Fruit fly (Drosophila melanogaster): ENCODE data around the gene sob.

DNA sequence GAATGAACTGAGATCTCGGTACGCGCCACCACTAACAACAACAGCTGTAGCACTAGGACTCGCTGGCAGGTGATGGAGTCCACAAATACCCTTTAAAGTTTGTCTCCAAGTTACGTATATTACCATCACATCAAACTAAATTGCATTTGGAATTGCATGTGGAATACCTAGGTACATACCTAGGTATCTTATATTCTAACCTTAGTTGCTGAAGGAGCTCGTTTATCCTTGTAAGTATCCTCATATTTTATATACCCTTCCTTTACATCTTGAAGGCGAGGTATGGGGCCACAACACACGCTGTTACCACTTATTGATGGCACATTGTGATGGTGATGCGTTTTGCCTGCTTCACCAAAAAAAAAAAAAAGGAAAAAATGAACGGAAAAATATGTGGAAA lies 13.2 kb downstream of the sob start:
- no peak for TF ChIP-seq insv (optimal IDR thresholded peaks at IDR 0.05)
- no peak for TF ChIP-seq psq (optimal IDR thresholded peaks at IDR 0.05)
- TF ChIP-seq Myc (optimal IDR thresholded peaks at IDR 0.05): no peak
- no peak for TF ChIP-seq Sin3A (optimal IDR thresholded peaks at IDR 0.05)
- TF ChIP-seq h (optimal IDR thresholded peaks at IDR 0.05): no peak
- no peak for TF ChIP-seq ttk (optimal IDR thresholded peaks at IDR 0.05)

All from Kc167 (cell line).